Fruit fly (Drosophila melanogaster) Kc167 (cell line): ENCODE measurements around the gene CG9518.

Experiments
- h ChIP-seq: fragments of >200 bp; optimal IDR thresholded peaks from 3 replicates; lab custom pipeline; 2018; ENCODE audit warnings: missing external identifiers
- psq ChIP-seq: fragments of >200 bp; optimal IDR thresholded peaks from 2 replicates; lab custom pipeline; 2017; ENCODE audit warnings: missing external identifiers
- ttk ChIP-seq: sonication (Bioruptor generic); optimal IDR thresholded peaks from 2 replicates; lab custom pipeline; 2017; ENCODE audit warnings: missing external identifiers

dm6 chrX:14850069-14850468 is 20.9 kb downstream of the CG9518 start:
- TF ChIP-seq h, result no peak
- no peak for TF ChIP-seq psq (lab: Kevin White, UChicago)
- TF ChIP-seq ttk, result no peak
